Fruit fly (Drosophila melanogaster) whole organism: ENCODE measurements around the gene Hsp67Ba.

ENCODE experiments used
- CG8478 ChIP-seq: fragments of >200 bp; optimal IDR thresholded peaks from 2 replicates; lab custom pipeline; 2018; ENCODE audit warnings: inconsistent platforms
- Dll ChIP-seq: fragments of >200 bp; optimal IDR thresholded peaks from 2 replicates; lab custom pipeline; 2017
- EcR ChIP-seq, 2 experiments: fragments of >200 bp; optimal IDR thresholded peaks; 2 replicates each; lab custom pipeline; 2017; ENCODE audit warnings: missing biosample characterization in 2 of 2, missing genetic modification characterization in 2 of 2, missing genetic modification reagents in 2 of 2
- pan ChIP-seq: fragments of >200 bp; optimal IDR thresholded peaks from 2 replicates; lab custom pipeline; 2017
- psq ChIP-seq: fragments of >200 bp; optimal IDR thresholded peaks from 2 replicates; lab custom pipeline; 2017
- usp ChIP-seq: fragments of >200 bp; optimal IDR thresholded peaks from 2 replicates; lab custom pipeline; 2017; ENCODE audit warnings: missing biosample characterization, missing genetic modification characterization, mixed read lengths

DNA sequence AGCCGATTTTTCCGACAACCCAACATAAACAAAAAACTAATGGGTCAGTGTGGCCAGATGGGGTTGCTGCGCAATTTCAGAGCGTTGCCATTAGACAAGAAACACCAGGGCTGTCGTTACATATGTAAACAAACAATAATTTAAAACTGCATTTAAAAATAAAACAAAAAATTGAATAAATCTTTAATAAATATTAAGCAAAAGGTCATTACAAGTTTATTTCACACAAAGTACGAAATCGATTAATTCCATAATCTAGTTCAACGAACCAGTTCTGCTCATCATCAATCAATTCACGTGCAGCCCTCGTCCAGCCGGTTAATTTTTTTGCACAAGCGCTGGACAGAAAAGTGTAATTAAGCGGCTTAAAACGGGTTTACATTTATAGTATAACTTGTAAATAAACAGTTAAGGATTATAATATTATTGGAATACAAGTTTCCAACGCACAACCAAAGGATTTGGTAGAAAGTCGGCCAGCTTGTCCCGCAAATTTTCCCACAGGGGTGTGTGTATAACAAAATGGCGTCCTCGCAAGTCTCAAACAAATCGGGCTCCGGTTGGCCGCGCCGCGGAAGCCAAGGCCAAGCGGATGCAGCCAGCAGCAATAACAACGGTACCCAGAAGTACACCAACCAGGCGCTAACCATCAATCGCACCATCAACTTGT lies 31.6 kb upstream of the Hsp67Ba start, which contains the start of the genes CG4022 and Cpsf5:
- TF ChIP-seq psq (lab: Kevin White, UChicago), result no peak
- TF ChIP-seq usp (GFP tag; lab: Kevin White, UChicago), result no peak
- no peak for TF ChIP-seq Dll (lab: Kevin White, UChicago)
- TF ChIP-seq CG8478, result no peak
- TF ChIP-seq EcR (GFP tag; optimal IDR thresholded peaks at IDR 0.05; lab: Kevin White, UChicago), result no peak
- no peak for TF ChIP-seq pan
